Worm (Caenorhabditis elegans) whole organism, young adult: ENCODE measurements around the gene Y25C1A.6.

Source experiments
- ama-1 ChIP-seq, 3 experiments: fragments of 150-350 bp in 1 of 3; sonication (generic microtip) in 2 of 3; optimal IDR thresholded peaks; 2 replicates each; lab custom pipeline; 2014 to 2018; ENCODE audit warnings: missing biosample characterization in 2 of 3, missing genetic modification characterization in 2 of 3, missing genetic modification reagents in 2 of 3
- nfya-2 ChIP-seq: fragments of 200-800 bp; sonication (Bioruptor generic); IDR thresholded peaks from 2 replicates; pipeline ENCODE4 v1.3.6; 2022; ENCODE audit warnings: missing genetic modification reagents, missing genetic modification characterization, missing compliant biosample characterization

ce11 chrII:3078496-3078895 lies 17.6 kb downstream of the Y25C1A.6 start, which contains the start of gene copb-1:
- TF ChIP-seq nfya-2 (GFP tag; lab: Robert Waterston, UW) (no peak), ama-1 (optimal IDR thresholded peaks at IDR 0.05; lab: Kevin White, UChicago) (no peak), ama-1 (GFP tag; optimal IDR thresholded peaks at IDR 0.05; lab: Kevin White, UChicago) (no peak)
